Fruit fly (Drosophila melanogaster) whole organism, larva: Measurements from ENCODE around the gene Atet.

ENCODE experiments used
- noc ChIP-seq: fragments of 200-800 bp; sonication (Bioruptor generic); optimal IDR thresholded peaks from 3 replicates; lab custom pipeline; 2019; ENCODE audit warnings: missing biosample characterization, mild to moderate bottlenecking, missing genetic modification characterization, moderate library complexity

Gene Atet

DNA sequence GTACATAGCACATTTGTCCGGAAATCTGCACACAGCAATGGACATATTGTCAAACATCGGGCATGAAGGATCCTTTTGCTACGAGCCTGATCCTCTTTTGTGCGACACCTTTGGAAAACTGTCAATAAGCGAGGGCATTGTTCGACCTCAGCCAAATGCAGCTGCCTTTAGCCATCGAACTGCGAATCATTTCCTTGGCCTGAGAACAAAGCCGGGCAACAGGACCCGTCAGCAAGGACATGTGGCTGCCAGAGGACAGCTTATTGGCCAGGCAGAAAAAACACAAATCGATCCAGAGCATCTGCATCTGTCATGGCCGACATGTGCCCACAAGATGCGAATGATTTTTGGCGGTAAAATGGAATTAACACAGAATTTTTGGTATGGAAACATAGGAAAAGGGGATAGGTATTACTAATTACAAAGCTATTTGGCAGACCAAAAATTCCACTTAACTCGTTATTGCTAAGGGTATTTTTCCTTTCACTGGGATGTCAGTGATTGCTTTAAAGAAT, 36.4 kb downstream of the Atet start:
- TF ChIP-seq noc (tag; lab: Kevin White, UChicago): no peak

DNA sequence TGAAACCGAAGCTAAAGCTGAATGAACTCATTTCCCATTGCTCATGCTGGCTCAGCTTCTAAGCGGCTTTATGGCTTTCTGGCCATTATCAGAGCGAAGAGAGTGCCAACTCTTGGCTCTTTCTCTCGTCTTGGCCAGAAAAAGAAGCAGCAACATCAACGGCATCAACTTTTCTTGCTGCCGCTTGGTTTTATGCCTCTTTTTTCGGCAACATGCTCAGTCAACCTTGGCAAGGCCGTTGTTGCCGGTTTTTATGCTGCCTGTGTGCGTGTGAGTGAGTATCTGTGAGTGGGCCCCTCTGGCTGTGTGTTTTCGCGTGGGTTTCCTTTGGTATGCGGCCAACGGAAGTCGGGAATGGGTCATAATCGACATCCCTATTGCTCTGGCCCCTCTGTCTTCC, 36.9 kb downstream of the Atet start:
- TF ChIP-seq noc (tag; lab: Kevin White, UChicago): no peak

DNA sequence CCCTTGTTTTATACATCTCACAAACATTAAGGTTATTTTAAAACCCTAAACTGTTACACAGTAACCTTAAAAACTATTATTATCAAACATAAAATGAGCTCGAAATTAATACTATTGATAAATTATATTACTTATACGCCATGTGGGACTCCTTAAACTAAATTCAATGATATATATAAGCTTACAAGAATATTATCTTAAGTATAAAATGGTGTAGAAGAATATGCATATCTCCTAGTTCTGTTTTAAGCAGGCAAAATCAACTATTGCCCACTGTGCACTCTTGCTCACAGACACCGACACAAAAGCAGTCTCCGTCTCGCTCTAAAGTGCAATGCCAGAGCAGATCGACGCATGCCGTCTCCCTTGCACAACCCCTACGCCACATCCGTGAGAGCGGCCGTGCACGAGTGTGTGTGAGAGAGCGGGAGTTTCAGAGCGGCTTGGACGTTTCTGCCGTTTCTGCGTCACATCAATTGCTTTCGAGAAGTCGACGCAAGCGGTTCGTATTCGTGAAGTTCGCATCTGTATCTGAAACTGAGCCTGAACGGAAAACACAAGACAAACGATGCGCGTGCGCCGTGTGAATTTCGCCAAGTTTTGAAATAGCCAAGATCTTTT, 37.9 kb downstream of the Atet start:
- TF ChIP-seq noc (tag; lab: Kevin White, UChicago): no peak

DNA sequence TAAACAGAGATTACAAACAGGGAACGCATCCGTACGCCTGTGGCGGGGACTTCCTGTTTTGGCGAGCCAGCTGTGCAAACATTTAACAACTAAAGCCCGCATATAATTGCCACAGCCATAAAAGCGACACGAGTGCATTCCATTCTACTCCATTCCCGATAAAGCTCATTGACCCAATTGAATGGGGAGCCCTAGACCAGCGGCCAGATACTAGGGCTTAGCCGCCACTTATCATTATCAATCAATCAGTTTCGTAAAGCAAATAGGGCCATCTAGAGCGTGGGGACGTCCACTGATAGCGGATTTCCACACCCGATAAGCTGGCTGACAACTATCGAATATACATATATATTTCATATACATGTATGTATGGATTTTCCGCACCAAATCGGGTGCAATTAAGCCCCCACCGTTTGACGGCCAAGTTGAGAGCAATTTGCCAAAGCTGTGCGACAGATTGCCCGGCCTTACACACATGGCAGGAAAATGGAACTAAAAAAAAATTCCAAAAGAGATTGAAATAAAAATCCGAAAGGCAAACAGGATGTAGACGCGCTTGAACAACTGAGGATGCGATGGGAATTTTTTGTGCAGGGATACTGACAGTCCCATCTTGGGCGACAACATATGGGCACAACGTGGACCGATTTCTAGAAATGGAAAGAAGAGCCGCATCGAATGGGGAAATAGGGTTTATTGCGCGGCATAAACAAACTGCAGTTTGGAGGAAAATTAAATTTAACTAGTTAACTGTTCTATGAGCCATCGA, 39.3 kb downstream of the Atet start:
- no peak for TF ChIP-seq noc (tag; lab: Kevin White, UChicago)

DNA sequence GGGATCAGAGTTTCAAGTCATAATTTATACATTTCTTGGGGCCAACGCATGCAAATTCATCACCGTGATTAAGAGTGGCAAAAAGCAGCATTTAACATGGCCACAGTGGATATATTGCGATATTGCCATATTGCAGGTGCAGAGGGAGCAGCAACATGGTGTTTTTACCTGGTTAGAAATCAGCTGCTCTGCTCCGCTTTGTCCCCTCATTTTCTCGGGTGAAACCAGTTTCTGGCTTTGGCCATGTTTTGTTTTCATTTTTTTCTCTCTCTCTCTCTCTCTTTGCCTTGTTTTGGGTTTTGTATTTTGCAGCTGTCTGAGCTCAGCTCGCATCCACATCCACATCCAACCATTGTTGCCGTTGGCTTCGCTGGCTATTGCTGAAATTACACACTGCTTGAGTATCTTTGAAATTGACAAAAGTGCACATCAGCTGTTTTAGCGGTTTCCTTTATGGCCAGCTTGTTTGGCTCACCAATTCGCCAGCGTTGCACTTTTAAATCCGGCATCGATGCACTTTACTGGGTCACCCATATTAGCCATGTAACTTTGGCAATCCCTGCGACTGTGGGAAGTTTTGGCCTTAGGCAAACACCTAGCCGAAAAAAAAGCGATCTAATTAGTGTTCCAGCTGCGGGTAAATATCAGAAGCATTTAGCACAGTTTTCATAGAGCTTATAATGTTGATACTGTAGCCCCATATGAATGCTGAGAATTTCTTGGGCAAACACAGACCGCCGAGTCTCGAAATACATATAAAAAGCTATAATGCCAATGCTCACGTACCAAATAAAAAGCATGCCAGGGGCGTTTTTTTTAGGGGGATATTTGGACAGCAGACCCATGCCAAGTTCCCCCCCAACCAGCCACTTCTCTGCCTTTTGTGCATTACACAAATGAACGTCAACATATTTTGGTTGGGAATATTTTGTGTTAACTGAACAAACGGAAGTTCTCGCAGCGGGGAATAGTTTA, 41.6 kb downstream of the Atet start:
- TF ChIP-seq noc (tag; lab: Kevin White, UChicago): no peak

DNA sequence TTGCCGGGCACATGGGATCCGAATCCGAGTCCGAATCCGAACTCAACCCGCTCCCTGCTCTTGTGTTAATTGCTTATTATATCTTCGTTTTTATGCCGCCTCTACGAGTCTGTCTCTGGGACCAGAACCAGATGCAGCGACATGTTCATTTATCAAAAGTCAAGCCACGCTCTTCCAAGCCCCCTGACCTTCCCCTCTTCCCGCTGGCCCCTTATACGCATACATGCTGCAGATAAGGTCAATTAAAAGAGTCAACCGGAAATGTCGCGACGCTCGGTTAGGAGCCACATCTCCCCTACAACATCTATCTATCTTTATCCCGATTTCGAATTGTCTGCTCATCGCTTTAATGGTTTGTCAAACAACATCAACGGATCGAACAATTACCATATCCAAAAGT, 44.0 kb downstream of the Atet start:
- TF ChIP-seq noc (tag; lab: Kevin White, UChicago): no peak

DNA sequence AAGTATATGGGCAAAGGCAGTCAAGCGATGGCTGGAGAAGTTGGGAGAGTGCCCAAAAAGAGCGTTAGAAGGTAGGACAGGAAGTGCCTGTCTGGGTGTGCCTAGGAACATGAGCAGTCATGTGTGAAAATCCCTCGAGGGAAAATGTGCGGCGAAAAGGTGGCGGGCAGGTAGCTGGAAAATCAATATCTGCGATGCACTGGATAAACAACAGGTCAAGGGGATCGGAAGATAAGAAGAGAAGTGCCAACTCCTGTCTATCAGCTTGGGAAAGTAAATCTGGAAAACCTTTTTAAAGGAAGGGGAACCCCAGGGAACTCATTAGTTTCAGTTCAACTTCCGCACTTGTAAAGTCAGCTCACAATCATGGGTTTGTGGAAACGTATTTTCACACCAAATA, 44.7 kb downstream of the Atet start:
- no peak for TF ChIP-seq noc (tag; lab: Kevin White, UChicago)

DNA sequence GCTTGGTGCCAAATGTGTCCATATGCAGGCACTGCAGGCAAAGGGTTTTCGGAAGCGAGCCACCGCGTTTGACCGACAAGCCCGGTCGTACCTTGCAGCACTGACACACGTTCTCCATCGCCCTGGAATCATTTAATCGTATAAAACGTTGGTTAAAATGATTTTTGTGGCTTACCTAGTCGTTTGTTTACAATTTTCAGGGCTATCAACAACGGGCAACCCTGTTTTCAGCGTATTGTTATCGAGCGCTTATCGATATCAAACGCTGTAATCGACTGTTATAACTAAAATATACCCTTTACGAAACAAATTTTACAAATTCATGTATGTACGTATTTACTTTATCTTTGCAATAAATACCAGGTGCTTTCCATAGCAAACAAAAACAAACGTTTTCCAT, 48.8 kb downstream of the Atet start, which contains the start of gene CG17612:
Gene CG17612 (minus strand): TSS at position 214 of the 400 bp plus-strand sequence.
- TF ChIP-seq noc (tag; lab: Kevin White, UChicago): no peak

DNA sequence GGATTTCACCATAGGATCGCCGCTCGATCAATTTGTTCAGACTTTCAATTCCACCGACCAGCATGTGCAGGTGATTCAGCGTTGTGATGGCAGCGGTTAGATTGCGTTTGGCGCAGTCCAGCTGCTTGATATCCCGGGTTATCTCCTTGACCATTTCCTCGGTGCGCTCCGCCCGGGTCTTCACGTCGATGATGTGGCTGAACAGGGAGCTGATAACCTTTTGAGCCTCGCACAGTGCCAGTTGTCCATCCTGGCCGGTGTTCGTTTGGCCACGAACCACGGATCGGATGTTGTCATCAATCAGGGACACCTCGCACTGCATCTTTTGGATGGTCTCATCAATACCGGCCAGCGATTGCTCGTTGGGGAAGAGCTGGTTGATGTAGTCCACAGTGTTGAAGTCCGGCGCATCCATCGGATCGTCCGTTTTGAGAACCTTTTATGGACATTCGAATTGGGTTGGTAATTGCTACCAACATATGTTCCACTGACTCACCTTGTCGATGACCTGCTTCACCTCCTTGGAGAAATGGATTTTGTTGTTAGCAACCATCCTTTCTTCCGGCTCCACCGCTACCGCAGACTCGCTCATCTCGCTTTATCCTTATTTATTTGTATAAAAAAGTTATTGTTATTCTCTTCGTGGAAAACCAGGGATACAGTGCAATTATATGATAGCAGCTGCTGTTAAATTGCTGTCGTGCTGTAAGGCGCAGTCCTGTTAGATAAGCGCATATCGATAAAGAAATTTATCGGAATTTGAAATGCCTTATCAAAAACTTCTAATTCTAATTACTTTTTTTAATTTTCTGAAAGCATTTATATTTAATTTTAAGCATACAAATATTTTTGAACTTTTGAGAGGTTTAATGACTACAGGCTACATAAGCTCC, 51.9 kb downstream of the Atet start, which contains the start of gene Vps53:
Gene Vps53 (minus strand): TSS at position 676 of the 893 bp plus-strand sequence.
- no peak for TF ChIP-seq noc (tag; lab: Kevin White, UChicago)

DNA sequence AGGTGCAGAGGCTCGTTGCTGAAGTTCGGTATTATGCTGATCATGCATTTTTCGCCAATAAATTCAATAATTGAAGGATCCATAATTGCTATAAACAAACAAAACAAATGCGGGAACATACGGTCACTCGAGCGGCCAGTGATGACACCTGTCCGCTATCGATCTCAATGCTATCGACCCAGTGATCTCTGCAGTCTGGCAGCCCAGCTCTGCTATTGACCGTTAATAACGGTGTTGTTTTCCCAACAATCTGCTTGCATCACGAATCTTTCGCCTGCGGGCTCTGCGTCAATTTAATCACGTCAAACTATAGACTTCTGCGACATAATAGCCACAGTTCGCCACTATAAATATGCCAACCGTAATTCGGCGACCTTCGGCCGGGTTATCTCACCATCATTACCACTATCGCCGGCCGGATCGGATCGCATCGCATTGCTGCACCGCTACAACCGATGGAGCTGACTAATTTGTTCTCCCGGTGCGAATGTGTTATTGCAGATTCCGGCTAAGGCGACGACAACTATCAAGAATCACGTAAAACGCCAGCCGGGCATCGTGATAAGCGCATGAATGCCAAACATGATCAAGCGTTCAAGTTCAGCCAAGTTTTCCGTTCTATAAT, 53.3 kb downstream of the Atet start, which contains the start of gene Psf2:
Gene Psf2 (minus strand): TSS at position 431 of the 625 bp plus-strand sequence.
- no peak for TF ChIP-seq noc (tag; lab: Kevin White, UChicago)

DNA sequence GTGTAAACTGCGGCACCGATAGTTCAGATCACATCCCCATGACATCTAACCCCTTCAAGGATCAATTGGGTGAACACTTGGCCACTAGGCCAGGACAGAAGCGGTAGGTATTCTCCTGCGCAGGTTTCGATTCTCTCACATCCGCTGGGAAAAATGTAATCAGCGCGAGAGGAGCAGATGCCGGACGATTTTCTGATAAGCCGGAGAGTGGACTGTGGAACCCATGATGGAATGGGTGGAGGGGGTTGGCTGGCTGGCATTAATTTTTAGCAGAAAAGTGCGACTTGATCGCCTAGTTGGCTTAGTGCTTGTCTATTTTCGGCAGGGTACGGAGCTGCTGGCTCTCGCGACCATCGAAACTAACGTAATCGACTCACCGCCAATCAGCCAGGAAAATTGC, 54.3 kb downstream of the Atet start, which contains the start of gene Tps1:
Gene Tps1 (plus strand): TSS at position 301 of the 400 bp plus-strand sequence.
- peak; percentile 12 for TF ChIP-seq noc (tag; lab: Kevin White, UChicago)

DNA sequence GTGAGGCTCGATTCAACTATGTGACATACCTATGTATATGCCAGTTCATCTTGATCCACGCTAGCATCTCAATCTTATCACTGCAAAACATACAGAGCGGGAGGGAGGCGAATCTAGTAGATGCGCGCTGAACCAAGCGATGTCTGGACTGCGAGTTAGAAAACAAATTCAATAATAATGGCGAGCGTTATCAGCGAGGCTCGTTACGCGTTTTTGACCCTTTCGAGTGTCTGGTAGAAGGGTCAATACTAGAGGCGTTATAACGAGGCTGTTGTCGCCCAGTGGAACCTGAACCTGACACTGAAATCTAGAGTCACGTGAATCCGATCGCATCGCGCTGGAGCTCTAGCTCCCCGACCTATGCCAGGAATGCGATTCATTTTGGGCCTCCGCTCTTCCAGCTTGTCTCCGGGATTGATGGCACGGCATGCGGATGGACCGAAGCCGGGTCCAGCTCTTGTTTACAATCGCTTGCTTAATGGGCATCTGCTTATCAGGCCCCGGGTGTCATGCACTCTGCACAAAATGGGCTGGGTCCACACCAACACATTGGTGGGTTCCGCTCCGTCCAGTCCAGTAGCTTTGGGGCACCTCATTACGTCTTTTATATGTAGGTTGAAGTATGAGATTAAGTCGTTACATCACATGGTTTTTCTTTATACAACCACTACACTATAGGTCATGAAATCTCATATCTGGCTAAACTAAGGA, 55.8 kb downstream of the Atet start:
- TF ChIP-seq noc (tag; lab: Kevin White, UChicago): no peak

DNA sequence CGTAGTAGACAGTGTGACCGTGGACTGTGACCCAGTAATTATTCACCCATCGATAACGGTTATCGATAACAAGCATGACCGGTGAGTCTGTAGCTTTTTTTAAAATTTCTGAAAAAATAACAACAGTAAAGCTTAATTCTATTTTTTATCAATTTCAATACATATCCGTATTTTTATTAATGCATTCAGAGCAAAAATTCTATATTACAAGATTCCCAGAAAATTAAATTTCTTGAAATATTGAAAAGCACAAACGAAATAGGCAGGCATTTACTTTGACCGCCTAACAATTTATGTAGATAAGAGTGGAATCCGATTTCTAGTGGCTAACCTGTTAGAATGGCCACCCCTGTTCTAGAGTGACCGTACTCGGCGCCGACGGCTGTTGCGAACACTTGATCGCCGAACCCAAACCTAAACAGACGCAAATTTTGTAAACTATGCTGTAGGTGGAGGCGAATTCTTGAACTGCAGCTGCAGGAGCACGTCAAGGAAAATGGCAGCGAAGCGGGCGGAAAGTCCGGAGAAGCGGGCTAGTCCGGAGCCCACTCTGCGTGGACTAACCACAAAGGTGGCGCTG, 60.2 kb downstream of the Atet start, which contains the start of gene CG3652:
Gene CG3652 (minus strand): TSS at position 35 of the 580 bp plus-strand sequence.
- TF ChIP-seq noc (tag; lab: Kevin White, UChicago): no peak
